Fruit fly (Drosophila melanogaster) whole organism, embryonic: Measurements from ENCODE around the gene Polr3E.

ENCODE experiments used
- CG7745 ChIP-seq: fragments of 200-800 bp; sonication (Bioruptor generic); optimal IDR thresholded peaks from 2 replicates; lab custom pipeline; 2018; ENCODE audit warnings: missing biosample characterization, mild to moderate bottlenecking, missing genetic modification characterization, moderate library complexity
- D ChIP-seq, 2 experiments: fragments of 200-800 bp in 1 of 2; fragments of >200 bp in 1 of 2; sonication (Bioruptor generic) in 1 of 2; optimal IDR thresholded peaks; 2 replicates in 1 of 2; 3 replicates in 1 of 2; lab custom pipeline; 2017; ENCODE audit warnings: mild to moderate bottlenecking in 1 of 2, missing biosample characterization in 1 of 2, missing genetic modification characterization in 1 of 2, missing genetic modification reagents in 1 of 2
- Dip2 ChIP-seq: fragments of 200-800 bp; sonication (Bioruptor generic); IDR thresholded peaks from 2 replicates; pipeline ENCODE4 v1.3.6; 2022; ENCODE audit warnings: missing biosample characterization, missing genetic modification characterization
- psq ChIP-seq: fragments of 200-800 bp; sonication (Bioruptor generic); optimal IDR thresholded peaks from 2 replicates; lab custom pipeline; 2017; ENCODE audit warnings: missing biosample characterization, missing genetic modification characterization
- stwl ChIP-seq: fragments of 200-800 bp; sonication (Bioruptor generic); optimal IDR thresholded peaks from 3 replicates; lab custom pipeline; 2018; ENCODE audit warnings: missing biosample characterization, mild to moderate bottlenecking, missing genetic modification characterization, moderate library complexity
- tna ChIP-seq: fragments of 200-800 bp; sonication (Bioruptor generic); IDR thresholded peaks from 2 replicates; pipeline ENCODE4 v1.3.6; 2022; ENCODE audit warnings: missing biosample characterization, missing genetic modification characterization; ENCODE audit not compliant: partially characterized antibody
- z ChIP-seq: fragments of 200-800 bp; sonication (Bioruptor generic); IDR thresholded peaks from 3 replicates; pipeline ENCODE4 v1.3.6; 2022; ENCODE audit warnings: missing biosample characterization, missing genetic modification characterization

DNA sequence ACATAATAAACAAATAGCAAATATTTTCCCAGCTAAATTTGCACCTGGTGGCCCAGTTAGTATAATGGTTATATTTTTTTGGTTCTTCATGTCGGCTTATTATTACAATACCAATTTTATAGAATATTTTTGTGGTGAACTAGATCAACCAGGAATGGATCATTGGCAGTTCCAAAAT lies 2.4 kb downstream of the Polr3E start, which contains the start of gene CG10581:
- TF ChIP-seq stwl (tag; lab: Kevin White, UChicago) (no peak), D (optimal IDR thresholded peaks at IDR 0.05; lab: Kevin White, UChicago) (no peak), D (GFP tag; optimal IDR thresholded peaks at IDR 0.05; lab: Kevin White, UChicago) (no peak), z (GFP tag; lab: Robert Waterston, UW) (no peak), CG7745 (tag; lab: Kevin White, UChicago) (no peak), psq (GFP tag; lab: Kevin White, UChicago) (no peak), Dip2 (GFP tag; lab: Robert Waterston, UW) (no peak), tna (GFP tag; lab: Robert Waterston, UW) (no peak)
